Fruit fly (Drosophila melanogaster) whole organism, embryonic: ENCODE measurements around the gene Mal-B1.
A peak's percentile ranks its signal among the peaks of the same experiment; 100 is the strongest.

Experiments
- Adf1 ChIP-seq: fragments of 200-800 bp; sonication (Bioruptor generic); IDR thresholded peaks from 2 replicates; pipeline ENCODE4 v1.3.6; 2022; ENCODE audit warnings: missing biosample characterization, missing genetic modification characterization
- Atf6 ChIP-seq: fragments of 200-800 bp; sonication (Bioruptor generic); IDR thresholded peaks from 2 replicates; pipeline ENCODE4 v1.3.6; 2022; ENCODE audit warnings: missing biosample characterization, missing genetic modification characterization
- Awh ChIP-seq: fragments of 200-800 bp; sonication (Bioruptor generic); IDR thresholded peaks from 2 replicates; pipeline ENCODE4, ENCODE4 v1.3.6; 2022; ENCODE audit warnings: missing biosample characterization, missing genetic modification characterization
- Bgb ChIP-seq: fragments of 200-800 bp; sonication (Bioruptor generic); IDR thresholded peaks from 2 replicates; pipeline ENCODE4 v1.3.6; 2022; ENCODE audit warnings: missing biosample characterization, missing genetic modification characterization; ENCODE audit not compliant: partially characterized antibody
- CG11085 ChIP-seq: fragments of 200-800 bp; sonication (Bioruptor generic); IDR thresholded peaks from 2 replicates; pipeline ENCODE4 v1.3.6; 2022; ENCODE audit warnings: missing biosample characterization, missing genetic modification characterization
- CG11723 ChIP-seq: fragments of 200-800 bp; sonication (Bioruptor generic); optimal IDR thresholded peaks from 2 replicates; lab custom pipeline; 2017; ENCODE audit warnings: missing biosample characterization, mild to moderate bottlenecking, missing genetic modification characterization
- CG12071 ChIP-seq: fragments of 200-800 bp; sonication (Bioruptor generic); optimal IDR thresholded peaks from 3 replicates; lab custom pipeline; 2018; ENCODE audit warnings: missing biosample characterization, mild to moderate bottlenecking, missing genetic modification characterization
- CG13424 ChIP-seq: fragments of 200-800 bp; sonication (Bioruptor generic); optimal IDR thresholded peaks from 2 replicates; lab custom pipeline; 2019; ENCODE audit warnings: missing biosample characterization, mild to moderate bottlenecking, missing genetic modification characterization, moderate library complexity
- CG16815 ChIP-seq: fragments of 200-800 bp; sonication (Bioruptor generic); optimal IDR thresholded peaks from 3 replicates; lab custom pipeline; 2017; ENCODE audit warnings: missing biosample characterization, mild to moderate bottlenecking, missing genetic modification characterization
- CG16863 ChIP-seq: fragments of 200-800 bp; sonication (Bioruptor generic); optimal IDR thresholded peaks from 3 replicates; lab custom pipeline; 2016; ENCODE audit warnings: missing biosample characterization, missing genetic modification characterization
- CG17568 ChIP-seq: fragments of 200-800 bp; sonication (Bioruptor generic); optimal IDR thresholded peaks from 2 replicates; lab custom pipeline; 2018; ENCODE audit warnings: missing biosample characterization, mild to moderate bottlenecking, missing genetic modification characterization, moderate library complexity
- CG2120 ChIP-seq: fragments of 200-800 bp; sonication (Bioruptor generic); optimal IDR thresholded peaks from 3 replicates; lab custom pipeline; 2016; ENCODE audit warnings: missing biosample characterization, missing genetic modification characterization
- CG31224 ChIP-seq: fragments of 200-800 bp; sonication (Bioruptor generic); IDR thresholded peaks from 2 replicates; pipeline ENCODE4 v1.3.6; 2022; ENCODE audit warnings: missing biosample characterization, missing genetic modification characterization
- CG31441 ChIP-seq: fragments of 200-800 bp; sonication (Bioruptor generic); IDR thresholded peaks from 2 replicates; pipeline ENCODE4 v1.3.6; 2022; ENCODE audit warnings: missing biosample characterization, missing genetic modification characterization
- CG34422 ChIP-seq: fragments of 200-800 bp; sonication (Bioruptor generic); IDR thresholded peaks from 3 replicates; pipeline ENCODE4 v1.3.6; 2022; ENCODE audit warnings: missing biosample characterization, missing genetic modification characterization
- CG4282 ChIP-seq: fragments of 200-800 bp; sonication (Bioruptor generic); optimal IDR thresholded peaks from 2 replicates; lab custom pipeline; 2016; ENCODE audit warnings: missing biosample characterization, missing genetic modification characterization
- CG5180 ChIP-seq: fragments of 200-800 bp; sonication (Bioruptor generic); optimal IDR thresholded peaks from 3 replicates; lab custom pipeline; 2017; ENCODE audit warnings: missing biosample characterization, missing genetic modification characterization, mild to moderate bottlenecking, moderate library complexity, missing genetic modification reagents
- CG5953 ChIP-seq: fragments of 200-800 bp; sonication (Bioruptor generic); IDR thresholded peaks from 2 replicates; pipeline ENCODE4 v1.3.6; 2022; ENCODE audit warnings: missing biosample characterization, missing genetic modification characterization
- CG6272 ChIP-seq: fragments of 200-800 bp; sonication (Bioruptor generic); IDR thresholded peaks from 2 replicates; pipeline ENCODE4 v1.3.6; 2022; ENCODE audit warnings: missing biosample characterization, missing genetic modification characterization
- CG6765 ChIP-seq: fragments of 200-800 bp; sonication (Bioruptor generic); optimal IDR thresholded peaks from 3 replicates; lab custom pipeline; 2017; ENCODE audit warnings: missing biosample characterization, mild to moderate bottlenecking, missing genetic modification characterization
- CG7357 ChIP-seq: fragments of 200-800 bp; sonication (Bioruptor generic); IDR thresholded peaks from 3 replicates; pipeline ENCODE4 v1.3.6; 2022; ENCODE audit warnings: missing biosample characterization, missing genetic modification characterization
- CG7963 ChIP-seq: fragments of 200-800 bp; sonication (Bioruptor generic); IDR thresholded peaks from 3 replicates; pipeline ENCODE4 v1.3.6; 2022; ENCODE audit warnings: missing biosample characterization, missing genetic modification characterization; ENCODE audit not compliant: partially characterized antibody
- Hand ChIP-seq: fragments of 200-800 bp; sonication (Bioruptor generic); optimal IDR thresholded peaks from 2 replicates; lab custom pipeline; 2017; ENCODE audit warnings: mild to moderate bottlenecking, missing biosample characterization, missing genetic modification reagents, missing genetic modification characterization
- Hey ChIP-seq: fragments of 200-800 bp; sonication (Bioruptor generic); optimal IDR thresholded peaks from 3 replicates; lab custom pipeline; 2018; ENCODE audit warnings: missing biosample characterization, mild to moderate bottlenecking, missing genetic modification characterization
- Myb ChIP-seq: fragments of 200-800 bp; sonication (Bioruptor generic); optimal IDR thresholded peaks from 2 replicates; lab custom pipeline; 2016; ENCODE audit warnings: missing biosample characterization, missing genetic modification characterization
- NC2β ChIP-seq: fragments of 200-800 bp; sonication (Bioruptor generic); optimal IDR thresholded peaks from 2 replicates; lab custom pipeline; 2016; ENCODE audit warnings: missing biosample characterization, missing genetic modification characterization
- Nf-YA ChIP-seq: fragments of 200-800 bp; sonication (Bioruptor generic); IDR thresholded peaks from 2 replicates; pipeline ENCODE4 v1.3.6; 2022; ENCODE audit warnings: missing biosample characterization, missing genetic modification characterization
- YL-1 ChIP-seq: fragments of 200-800 bp; sonication (Bioruptor generic); optimal IDR thresholded peaks from 3 replicates; lab custom pipeline; 2017; ENCODE audit warnings: missing biosample characterization, mild to moderate bottlenecking, missing genetic modification characterization
- bbx ChIP-seq: fragments of 200-800 bp; sonication (Bioruptor generic); IDR thresholded peaks from 2 replicates; pipeline ENCODE4 v1.3.6; 2022; ENCODE audit warnings: missing biosample characterization, missing genetic modification characterization; ENCODE audit not compliant: partially characterized antibody
- chif ChIP-seq, 2 experiments: fragments of 200-800 bp; sonication (Bioruptor generic); optimal IDR thresholded peaks; 3 replicates each; lab custom pipeline; 2016; ENCODE audit warnings: missing biosample characterization in 2 of 2, missing genetic modification characterization in 2 of 2
- chm ChIP-seq: fragments of 200-800 bp; sonication (Bioruptor generic); IDR thresholded peaks from 2 replicates; pipeline ENCODE4 v1.3.6; 2022; ENCODE audit warnings: missing biosample characterization, missing genetic modification characterization
- danr ChIP-seq: fragments of 200-800 bp; sonication (Bioruptor generic); IDR thresholded peaks from 2 replicates; pipeline ENCODE4 v1.3.6; 2022; ENCODE audit warnings: missing biosample characterization, missing genetic modification characterization
- fd64A ChIP-seq: fragments of 200-800 bp; sonication (Bioruptor generic); optimal IDR thresholded peaks from 3 replicates; lab custom pipeline; 2018; ENCODE audit warnings: missing biosample characterization, mild to moderate bottlenecking, missing genetic modification characterization
- her ChIP-seq: fragments of 200-800 bp; sonication (Bioruptor generic); optimal IDR thresholded peaks from 2 replicates; lab custom pipeline; 2016; ENCODE audit warnings: missing biosample characterization, missing genetic modification characterization
- inv ChIP-seq: fragments of 200-800 bp; sonication (Bioruptor generic); IDR thresholded peaks from 2 replicates; pipeline ENCODE4 v1.3.6; 2022; ENCODE audit warnings: missing biosample characterization, missing genetic modification characterization; ENCODE audit not compliant: partially characterized antibody
- jing ChIP-seq: fragments of 200-800 bp; sonication (Bioruptor generic); optimal IDR thresholded peaks from 2 replicates; lab custom pipeline; 2018; ENCODE audit warnings: missing biosample characterization, mild to moderate bottlenecking, missing genetic modification characterization
- lov ChIP-seq, 2 experiments: fragments of 200-800 bp in 1 of 2; fragments of >200 bp in 1 of 2; sonication (Bioruptor generic) in 1 of 2; IDR thresholded peaks in 1 of 2; optimal IDR thresholded peaks in 1 of 2; 2 replicates in 1 of 2; 3 replicates in 1 of 2; pipeline versions ENCODE4 v1.3.6 to Lab custom; 2017 to 2022; ENCODE audit warnings: missing biosample characterization in 1 of 2, missing genetic modification characterization in 1 of 2
- pita ChIP-seq: fragments of 200-800 bp; sonication (Bioruptor generic); optimal IDR thresholded peaks from 2 replicates; lab custom pipeline; 2017; ENCODE audit warnings: missing biosample characterization, mild to moderate bottlenecking, missing genetic modification characterization
- salm ChIP-seq: fragments of 200-800 bp; sonication (Bioruptor generic); optimal IDR thresholded peaks from 2 replicates; lab custom pipeline; 2018; ENCODE audit warnings: missing biosample characterization, mild to moderate bottlenecking, missing genetic modification characterization
- sc ChIP-seq, 3 experiments: fragments of >200 bp in 2 of 3; fragments of 200-800 bp in 1 of 3; sonication (Bioruptor generic) in 1 of 3; optimal IDR thresholded peaks; 2 replicates in 2 of 3; 3 replicates in 1 of 3; lab custom pipeline; 2017; ENCODE audit warnings: mild to moderate bottlenecking in 1 of 3, missing biosample characterization in 1 of 3, missing genetic modification characterization in 1 of 3, missing genetic modification reagents in 1 of 3
- sisA ChIP-seq: fragments of 200-800 bp; sonication (Bioruptor generic); IDR thresholded peaks from 2 replicates; pipeline ENCODE4 v1.3.6; 2022; ENCODE audit warnings: missing biosample characterization, missing genetic modification characterization
- tin ChIP-seq: fragments of 200-800 bp; sonication (Bioruptor generic); optimal IDR thresholded peaks from 3 replicates; lab custom pipeline; 2016; ENCODE audit warnings: missing biosample characterization, missing genetic modification characterization
- zfh1 ChIP-seq: fragments of 200-800 bp; sonication (Bioruptor generic); IDR thresholded peaks from 3 replicates; pipeline ENCODE4 v1.3.6; 2022; ENCODE audit warnings: missing biosample characterization, missing genetic modification characterization
- zfh2 ChIP-seq: fragments of 200-800 bp; sonication (Bioruptor generic); optimal IDR thresholded peaks from 2 replicates; lab custom pipeline; 2016; ENCODE audit warnings: missing biosample characterization, missing genetic modification characterization

Mal-B1 gene

dm6 chr2L:11808702-11809583 lies 38.1 kb upstream of the Mal-B1 start, which contains the start of gene crol (continued):
- peak; percentile 68 for TF ChIP-seq chm
- TF ChIP-seq sc (optimal IDR thresholded peaks at IDR 0.05; lab: Kevin White, UChicago): no peak
- TF ChIP-seq sc (GFP tag; optimal IDR thresholded peaks at IDR 0.05; lab: Kevin White, UChicago): no peak
- no peak for TF ChIP-seq CG12071 (GFP tag; lab: Kevin White, UChicago)
- no peak for TF ChIP-seq CG7357 (GFP tag; lab: Robert Waterston, UW)
- no peak for TF ChIP-seq zfh2 (GFP tag; lab: Kevin White, UChicago)
- TF ChIP-seq zfh1 (GFP tag; lab: Robert Waterston, UW): 0 out of 3 replicates have a peak, but pooled peaks have one; percentile 10
- no peak for TF ChIP-seq pita
- TF ChIP-seq CG6765 (GFP tag; lab: Kevin White, UChicago): no peak
- TF ChIP-seq CG34422 (GFP tag; lab: Robert Waterston, UW): peak; percentile 93; the same call in 2 of the 3 replicates
- peak; percentile 85 for TF ChIP-seq Bgb (GFP tag; lab: Robert Waterston, UW)
- peak; percentile 13; the same call in 1 of the 2 replicates for TF ChIP-seq CG11085
- TF ChIP-seq CG2120: peak; percentile 40
- TF ChIP-seq CG7963 (GFP tag; lab: Robert Waterston, UW): peak; percentile 74
- TF ChIP-seq YL-1 (GFP tag; lab: Kevin White, UChicago): peak; percentile 60
- TF ChIP-seq CG16863 (GFP tag; lab: Kevin White, UChicago): no peak
- no peak for TF ChIP-seq her (GFP tag; lab: Kevin White, UChicago)
- TF ChIP-seq CG31224 (GFP tag; lab: Robert Waterston, UW): no peak
- no peak for TF ChIP-seq Awh (GFP tag; lab: Robert Waterston, UW)
- TF ChIP-seq CG5953 (GFP tag; lab: Robert Waterston, UW): no peak
- TF ChIP-seq Myb (GFP tag; lab: Kevin White, UChicago): no peak
- TF ChIP-seq CG31441 (GFP tag; lab: Robert Waterston, UW): peak; percentile 35; the same call in 1 of the 2 replicates
- TF ChIP-seq Atf6 (GFP tag; lab: Robert Waterston, UW): 0 out of 2 replicates have a peak, but pooled peaks have one; percentile 16
- no peak for TF ChIP-seq Hey (tag; lab: Kevin White, UChicago)
- TF ChIP-seq CG6272: no peak
- peak; percentile 70 for TF ChIP-seq inv (GFP tag; lab: Robert Waterston, UW)
- no peak for TF ChIP-seq CG17568 (GFP tag; lab: Kevin White, UChicago)
- no peak for TF ChIP-seq Hand (GFP tag; lab: Kevin White, UChicago)
- TF ChIP-seq tin (GFP tag; lab: Kevin White, UChicago): no peak
- TF ChIP-seq danr (GFP tag; lab: Robert Waterston, UW): no peak
- TF ChIP-seq, all 482 proteins: peak for 175

- no peak for TF ChIP-seq pita
- no peak for TF ChIP-seq Hey (tag; lab: Kevin White, UChicago)
- no peak for TF ChIP-seq CG11723 (GFP tag; lab: Kevin White, UChicago)
- TF ChIP-seq lov (optimal IDR thresholded peaks at IDR 0.05; lab: Kevin White, UChicago): no peak
- no peak for TF ChIP-seq lov (GFP tag; IDR thresholded peaks at IDR 0.05; lab: Robert Waterston, UW)
- no peak for TF ChIP-seq fd64A
- TF ChIP-seq CG4282 (GFP tag; lab: Kevin White, UChicago): no peak
- TF ChIP-seq CG13424 (tag; lab: Kevin White, UChicago): no peak
- TF ChIP-seq chif (GFP tag; optimal IDR thresholded peaks at IDR 0.05; lab: Kevin White, UChicago): no peak
- no peak for TF ChIP-seq Adf1 (GFP tag; lab: Robert Waterston, UW)
- TF ChIP-seq sc (optimal IDR thresholded peaks at IDR 0.05; lab: Kevin White, UChicago): no peak
- TF ChIP-seq sc (GFP tag; optimal IDR thresholded peaks at IDR 0.05; lab: Kevin White, UChicago): no peak
- no peak for TF ChIP-seq jing (GFP tag; lab: Kevin White, UChicago)
- no peak for TF ChIP-seq Nf-YA (GFP tag; lab: Robert Waterston, UW)
- no peak for TF ChIP-seq salm (tag; lab: Kevin White, UChicago)
- no peak for TF ChIP-seq CG5180 (GFP tag; lab: Kevin White, UChicago)
- TF ChIP-seq bbx (GFP tag; lab: Robert Waterston, UW): no peak
- no peak for TF ChIP-seq CG16815 (GFP tag; lab: Kevin White, UChicago)
- no peak for TF ChIP-seq sisA
- no peak for TF ChIP-seq CG5953 (GFP tag; lab: Robert Waterston, UW)
- no peak for TF ChIP-seq NC2β
These were observed 37.2 kb upstream of the Mal-B1 start for dm6 chr2L:11809823-11810222.
